Fruit fly (Drosophila melanogaster) whole organism, wandering third instar larva: ENCODE data around the gene pxb.

Source experiments
- CG32264 ChIP-seq: fragments of 200-800 bp; sonication (Bioruptor generic); optimal IDR thresholded peaks from 2 replicates; lab custom pipeline; 2016; ENCODE audit warnings: missing biosample characterization, missing genetic modification characterization
- CG9705 ChIP-seq: fragments of 200-800 bp; sonication (Bioruptor generic); optimal IDR thresholded peaks from 2 replicates; lab custom pipeline; 2018; ENCODE audit warnings: missing biosample characterization, mild to moderate bottlenecking, missing genetic modification characterization
- CrebA ChIP-seq: fragments of 200-800 bp; sonication (Bioruptor generic); optimal IDR thresholded peaks from 2 replicates; lab custom pipeline; 2016; ENCODE audit warnings: missing biosample characterization, mild to moderate bottlenecking, missing genetic modification characterization, borderline replicate concordance
- Dfd ChIP-seq: fragments of >200 bp; optimal IDR thresholded peaks from 2 replicates; lab custom pipeline; 2017; ENCODE audit warnings: missing biosample characterization, missing genetic modification characterization
- Dif ChIP-seq: fragments of 200-275, 200-300 bp; sonication (Bioruptor generic); optimal IDR thresholded peaks from 2 replicates; lab custom pipeline; 2018; ENCODE audit warnings: missing biosample characterization, missing genetic modification characterization; ENCODE audit not compliant: partially characterized antibody
- HLH106 ChIP-seq: fragments of 200-800 bp; optimal IDR thresholded peaks from 3 replicates; lab custom pipeline; 2019; ENCODE audit warnings: missing biosample characterization, mild to moderate bottlenecking, missing genetic modification characterization, moderate library complexity
- Hr78 ChIP-seq: fragments of >200 bp; optimal IDR thresholded peaks from 2 replicates; lab custom pipeline; 2017; ENCODE audit warnings: missing biosample characterization, missing genetic modification characterization
- Hr83 ChIP-seq: fragments of 200-300 bp; sonication (Bioruptor generic); optimal IDR thresholded peaks from 2 replicates; lab custom pipeline; 2016; ENCODE audit warnings: missing biosample characterization, mild to moderate bottlenecking, missing genetic modification characterization, moderate library complexity; ENCODE audit not compliant: poor library complexity, severe bottlenecking
- Mio ChIP-seq: sonication (Bioruptor generic); optimal IDR thresholded peaks from 2 replicates; lab custom pipeline; 2016; ENCODE audit warnings: missing biosample characterization, missing genetic modification characterization
- Myc ChIP-seq: fragments of >200 bp; optimal IDR thresholded peaks from 2 replicates; lab custom pipeline; 2017
- N ChIP-seq: fragments of >200 bp; optimal IDR thresholded peaks from 2 replicates; lab custom pipeline; 2018; ENCODE audit warnings: missing biosample characterization, missing external identifiers, missing genetic modification characterization
- Rel ChIP-seq, 2 experiments: fragments of 200-800 bp; sonication (Bioruptor generic) in 1 of 2; optimal IDR thresholded peaks; 2 replicates in 1 of 2; 3 replicates in 1 of 2; lab custom pipeline; 2016 to 2019; ENCODE audit warnings: mild to moderate bottlenecking in 2 of 2, missing biosample characterization in 2 of 2, missing genetic modification characterization in 2 of 2, moderate library complexity in 1 of 2
- Sp1 ChIP-seq: fragments of 200-800 bp; sonication (Bioruptor generic); optimal IDR thresholded peaks from 3 replicates; lab custom pipeline; 2019; ENCODE audit warnings: missing biosample characterization, mild to moderate bottlenecking, missing genetic modification characterization, moderate library complexity
- Vsx2 ChIP-seq: fragments of 200-300, 225-300 bp; sonication (Bioruptor generic); optimal IDR thresholded peaks from 2 replicates; lab custom pipeline; 2018; ENCODE audit warnings: missing biosample characterization, missing genetic modification characterization; ENCODE audit not compliant: partially characterized antibody
- br ChIP-seq: fragments of 200-800 bp; sonication (Bioruptor generic); optimal IDR thresholded peaks from 2 replicates; lab custom pipeline; 2016; ENCODE audit warnings: missing biosample characterization, missing genetic modification characterization
- dl ChIP-seq, 2 experiments: fragments of 175-275, 200-275 bp in 1 of 2; fragments of 200-275 bp in 1 of 2; sonication (Bioruptor generic); optimal IDR thresholded peaks; lab custom pipeline; 2018; ENCODE audit warnings: mild to moderate bottlenecking in 2 of 2, missing biosample characterization in 2 of 2, missing genetic modification characterization in 2 of 2, moderate library complexity in 2 of 2; ENCODE audit not compliant: partially characterized antibody in 2 of 2, insufficient read depth in 1 of 2
- dsf ChIP-seq: sonication (Bioruptor generic); optimal IDR thresholded peaks from 2 replicates; lab custom pipeline; 2016; ENCODE audit warnings: missing biosample characterization, missing genetic modification characterization, borderline replicate concordance
- foxo ChIP-seq, 2 experiments: fragments of 200-800 bp; sonication (Bioruptor generic); optimal IDR thresholded peaks; 2 replicates in 1 of 2; 3 replicates in 1 of 2; lab custom pipeline; 2016 to 2017; ENCODE audit warnings: missing biosample characterization in 2 of 2, missing genetic modification characterization in 2 of 2
- fru ChIP-seq: fragments of 200-800 bp; sonication (Bioruptor generic); optimal IDR thresholded peaks from 3 replicates; lab custom pipeline; 2016; ENCODE audit warnings: missing biosample characterization, mild to moderate bottlenecking, missing genetic modification characterization
- h ChIP-seq: fragments of 200-800 bp; sonication (Bioruptor generic); optimal IDR thresholded peaks from 3 replicates; lab custom pipeline; 2016; ENCODE audit warnings: missing biosample characterization, mild to moderate bottlenecking, missing genetic modification characterization
- jim ChIP-seq: fragments of 175-275, 200-325 bp; sonication (Bioruptor generic); optimal IDR thresholded peaks from 2 replicates; lab custom pipeline; 2016; ENCODE audit warnings: missing biosample characterization, mild to moderate bottlenecking, missing genetic modification characterization
- pan ChIP-seq: fragments of >200 bp; optimal IDR thresholded peaks from 2 replicates; lab custom pipeline; 2017
- psq ChIP-seq: fragments of 200-800 bp; sonication (Bioruptor generic); optimal IDR thresholded peaks from 3 replicates; lab custom pipeline; 2017; ENCODE audit warnings: missing biosample characterization, mild to moderate bottlenecking, missing genetic modification characterization, moderate library complexity
- rgr ChIP-seq: fragments of 200-800 bp; sonication (Bioruptor generic); optimal IDR thresholded peaks from 3 replicates; lab custom pipeline; 2016; ENCODE audit warnings: missing biosample characterization, mild to moderate bottlenecking, missing genetic modification characterization
- sage ChIP-seq: fragments of 200-800 bp; sonication (Bioruptor generic); optimal IDR thresholded peaks from 2 replicates; lab custom pipeline; 2016; ENCODE audit warnings: missing biosample characterization, mild to moderate bottlenecking, missing genetic modification characterization
- sv ChIP-seq: fragments of 200-800 bp; sonication (Bioruptor generic); optimal IDR thresholded peaks from 3 replicates; lab custom pipeline; 2016; ENCODE audit warnings: missing biosample characterization, missing genetic modification characterization
- usp ChIP-seq: fragments of >200 bp; optimal IDR thresholded peaks from 2 replicates; lab custom pipeline; 2017; ENCODE audit warnings: missing biosample characterization, missing genetic modification characterization
- woc ChIP-seq: sonication (Bioruptor generic); optimal IDR thresholded peaks from 2 replicates; lab custom pipeline; 2016; ENCODE audit warnings: missing biosample characterization, mild to moderate bottlenecking, missing genetic modification characterization

Gene pxb

dm6 chr3R:15696461-15697044 lies 30.6 kb downstream of the pxb start:
- TF ChIP-seq Rel (GFP tag; optimal IDR thresholded peaks at IDR 0.05; lab: Kevin White, UChicago): no peak
- TF ChIP-seq Rel (tag; optimal IDR thresholded peaks at IDR 0.05; lab: Kevin White, UChicago): no peak
- no peak for TF ChIP-seq dsf (GFP tag; lab: Kevin White, UChicago)

dm6 chr3R:15700801-15701200 lies 34.8 kb downstream of the pxb start:
- TF ChIP-seq br (GFP tag; lab: Kevin White, UChicago) (no peak), Dfd (GFP tag; lab: Kevin White, UChicago) (no peak)

- TF ChIP-seq Vsx2 (GFP tag; lab: Kevin White, UChicago): no peak
- no peak for TF ChIP-seq N
- TF ChIP-seq fru (GFP tag; lab: Kevin White, UChicago): no peak
These were observed 38.4 kb downstream of the pxb start, which contains the start of gene CG5404 for dm6 chr3R:15704376-15704775. CG5404 (plus strand) TSS chr3R:15704676.

- TF ChIP-seq CG32264 (GFP tag; lab: Kevin White, UChicago): no peak
- TF ChIP-seq sv (GFP tag; lab: Kevin White, UChicago): no peak
- TF ChIP-seq sage: no peak
- no peak for TF ChIP-seq Myc (lab: Kevin White, UChicago)
- no peak for TF ChIP-seq Hr78 (GFP tag; lab: Kevin White, UChicago)
- no peak for TF ChIP-seq br (GFP tag; lab: Kevin White, UChicago)
- TF ChIP-seq fru (GFP tag; lab: Kevin White, UChicago): no peak
- TF ChIP-seq psq (GFP tag; lab: Kevin White, UChicago): no peak
- TF ChIP-seq Dif: no peak
These were observed 50.5 kb downstream of the pxb start, which contains the start of gene CG31294 for dm6 chr3R:15716485-15716884. CG31294 (minus strand) TSS chr3R:15716585.

dm6 chr3R:15730629-15731028 lies 64.6 kb downstream of the pxb start:
- peak; percentile 53 for TF ChIP-seq Dfd (GFP tag; lab: Kevin White, UChicago)
- no peak for TF ChIP-seq pan (lab: Kevin White, UChicago)

dm6 chr3R:15731446-15731845 lies 65.5 kb downstream of the pxb start, which contains the start of gene CG34274:
CG34274 (plus strand) TSS chr3R:15731746.
- TF ChIP-seq rgr: no peak
- TF ChIP-seq CG9705 (GFP tag; lab: Kevin White, UChicago): no peak
- no peak for TF ChIP-seq N
- TF ChIP-seq jim (GFP tag; lab: Kevin White, UChicago): no peak
- no peak for TF ChIP-seq woc (GFP tag; lab: Kevin White, UChicago)
- no peak for TF ChIP-seq CrebA (GFP tag; lab: Kevin White, UChicago)
- TF ChIP-seq Vsx2 (GFP tag; lab: Kevin White, UChicago): no peak
- no peak for TF ChIP-seq HLH106
- no peak for TF ChIP-seq pan (lab: Kevin White, UChicago)
- TF ChIP-seq foxo (GFP tag; optimal IDR thresholded peaks at IDR 0.05; lab: Kevin White, UChicago): no peak
- no peak for TF ChIP-seq dl (GFP tag; optimal IDR thresholded peaks at IDR 0.05; lab: Kevin White, UChicago; ENCODE audit: insufficient read depth in 1 of 2, partially characterized antibody in 2 of 2)
- TF ChIP-seq Rel (GFP tag; optimal IDR thresholded peaks at IDR 0.05; lab: Kevin White, UChicago): no peak
- TF ChIP-seq Rel (tag; optimal IDR thresholded peaks at IDR 0.05; lab: Kevin White, UChicago): no peak
- TF ChIP-seq Dif: no peak
- no peak for TF ChIP-seq Hr83
- TF ChIP-seq Dfd (GFP tag; lab: Kevin White, UChicago): no peak
- TF ChIP-seq h (GFP tag; lab: Kevin White, UChicago): no peak
- TF ChIP-seq Sp1 (GFP tag; lab: Kevin White, UChicago): no peak
- no peak for TF ChIP-seq Mio (GFP tag; lab: Kevin White, UChicago)
- TF ChIP-seq usp (GFP tag; lab: Kevin White, UChicago): no peak
